Worm (Caenorhabditis elegans) whole organism, L1 larva: ENCODE measurements around the gene srh-82.

ENCODE experiments used
- C04F5.9 ChIP-seq: sonication (generic microtip); optimal IDR thresholded peaks from 2 replicates; lab custom pipeline; 2016; ENCODE audit warnings: missing genetic modification characterization, missing compliant biosample characterization
- aha-1 ChIP-seq: fragments of 150-350 bp; optimal IDR thresholded peaks from 2 replicates; lab custom pipeline; 2014; ENCODE audit warnings: missing biosample characterization, missing genetic modification characterization
- alr-1 ChIP-seq: fragments of 200-800 bp; sonication (Bioruptor generic); optimal IDR thresholded peaks from 2 replicates; lab custom pipeline; 2018; ENCODE audit warnings: borderline replicate concordance, mild to moderate bottlenecking, missing genetic modification characterization, missing compliant biosample characterization
- grh-1 ChIP-seq: fragments of 200-800 bp; sonication (Bioruptor generic); IDR thresholded peaks from 2 replicates; pipeline ENCODE4 v1.3.6; 2022; ENCODE audit warnings: missing genetic modification reagents, missing genetic modification characterization, missing compliant biosample characterization
- lsy-2 ChIP-seq, 2 experiments: fragments of 150-350 bp; optimal IDR thresholded peaks; 2 replicates each; lab custom pipeline; 2014; ENCODE audit warnings: missing biosample characterization in 2 of 2, missing genetic modification characterization in 2 of 2
- nhr-19 ChIP-seq: fragments of 200-800 bp; sonication (Bioruptor generic); conservative IDR thresholded peaks from 2 replicates; pipeline ENCODE4 v1.3.6; 2022; ENCODE audit warnings: missing genetic modification characterization, missing compliant biosample characterization
- nhr-28 ChIP-seq: fragments of 150-350 bp; optimal IDR thresholded peaks from 2 replicates; lab custom pipeline; 2014; ENCODE audit warnings: missing biosample characterization, missing genetic modification characterization
- nhr-77 ChIP-seq: fragments of 150-350 bp; optimal IDR thresholded peaks from 2 replicates; lab custom pipeline; 2014; ENCODE audit warnings: missing biosample characterization, missing genetic modification characterization
- tbx-2 ChIP-seq: sonication (generic microtip); optimal IDR thresholded peaks from 2 replicates; lab custom pipeline; 2016; ENCODE audit warnings: missing genetic modification characterization, missing compliant biosample characterization
- xbp-1 ChIP-seq: sonication (generic microtip); optimal IDR thresholded peaks from 2 replicates; lab custom pipeline; 2016; ENCODE audit warnings: missing genetic modification characterization, missing compliant biosample characterization

DNA sequence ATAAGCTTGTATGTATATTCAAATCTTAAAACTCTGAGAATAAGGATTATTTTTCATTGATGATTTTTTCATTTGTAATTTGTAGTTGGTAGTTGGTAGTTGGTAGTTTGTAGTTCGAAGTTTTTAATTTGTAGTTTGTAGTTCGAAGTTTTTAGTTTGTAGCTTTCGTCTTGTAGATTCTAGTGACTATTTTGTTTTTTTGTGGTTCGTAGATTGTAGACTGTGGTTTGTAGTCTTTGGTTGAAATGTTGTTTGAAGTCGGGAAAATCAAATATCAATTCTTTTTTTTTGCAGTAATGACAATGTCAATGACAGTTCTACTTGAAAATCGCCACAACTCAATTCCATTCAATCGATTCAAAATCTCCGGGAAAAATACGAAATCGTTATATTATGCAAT, 800 bp downstream of the srh-82 start:
- TF ChIP-seq grh-1 (GFP tag; lab: Robert Waterston, UW) (no peak), C04F5.9 (tag; lab: Kevin White, UChicago) (no peak), tbx-2 (tag; lab: Kevin White, UChicago) (no peak), nhr-28 (tag; lab: Kevin White, UChicago) (no peak), aha-1 (tag; lab: Kevin White, UChicago) (no peak), alr-1 (no peak), lsy-2 (tag; optimal IDR thresholded peaks at IDR 0.05; lab: Kevin White, UChicago) (no peak), nhr-77 (tag; lab: Kevin White, UChicago) (no peak), nhr-19 (GFP tag; lab: Robert Waterston, UW) (no peak), xbp-1 (no peak)
